Fruit fly (Drosophila melanogaster) whole organism, larva: ENCODE measurements around the gene CG32271.

ENCODE experiments used
- noc ChIP-seq: fragments of 200-800 bp; sonication (Bioruptor generic); optimal IDR thresholded peaks from 3 replicates; lab custom pipeline; 2019; ENCODE audit warnings: missing biosample characterization, mild to moderate bottlenecking, missing genetic modification characterization, moderate library complexity

The CG32271 gene

dm6 chr3L:3205349-3205748 is 2.4 kb upstream of the CG32271 start, which contains the start of gene CG32277:
Gene CG32277, minus strand, starts transcription at chr3L:3205449.
- TF ChIP-seq noc (tag; lab: Kevin White, UChicago), result no peak

dm6 chr3L:3204348-3204747 is 1.4 kb upstream of the CG32271 start, which contains the start of gene CG33159:
Gene CG33159, minus strand, starts transcription at chr3L:3204448.
- TF ChIP-seq noc (tag; lab: Kevin White, UChicago), result no peak

dm6 chr3L:3198447-3199402 is 4.2 kb downstream of the CG32271 start, which contains the start of the genes CG32276 and gry:
Gene CG32276, minus strand, starts transcription at chr3L:3199047.
Gene gry, plus strand, starts transcription at chr3L:3199090.
- peak; percentile 82 for TF ChIP-seq noc (tag; lab: Kevin White, UChicago)

DNA sequence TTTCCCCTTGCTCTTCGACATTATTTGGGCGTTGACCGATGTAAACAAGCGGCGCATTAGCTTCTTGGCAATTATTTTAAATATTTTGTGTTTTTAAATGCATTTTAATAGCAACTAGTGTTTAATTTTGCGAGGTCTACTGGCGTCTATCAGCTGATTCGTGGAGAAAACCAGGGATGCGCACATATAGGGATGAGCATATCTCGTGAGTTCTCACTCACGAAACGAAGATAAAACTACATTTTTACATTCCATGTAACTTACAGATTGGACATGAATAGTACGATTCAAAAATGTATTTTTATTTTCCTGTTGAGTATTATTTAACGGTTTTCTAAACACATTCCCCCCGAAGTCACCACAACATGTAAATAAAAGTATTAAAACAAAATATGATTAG is 5.5 kb downstream of the CG32271 start, which contains the start of gene CG14966:
CG14966 (minus strand) TSS at position 168 of the 400 bp plus-strand sequence.
- TF ChIP-seq noc (tag; lab: Kevin White, UChicago), result no peak

DNA sequence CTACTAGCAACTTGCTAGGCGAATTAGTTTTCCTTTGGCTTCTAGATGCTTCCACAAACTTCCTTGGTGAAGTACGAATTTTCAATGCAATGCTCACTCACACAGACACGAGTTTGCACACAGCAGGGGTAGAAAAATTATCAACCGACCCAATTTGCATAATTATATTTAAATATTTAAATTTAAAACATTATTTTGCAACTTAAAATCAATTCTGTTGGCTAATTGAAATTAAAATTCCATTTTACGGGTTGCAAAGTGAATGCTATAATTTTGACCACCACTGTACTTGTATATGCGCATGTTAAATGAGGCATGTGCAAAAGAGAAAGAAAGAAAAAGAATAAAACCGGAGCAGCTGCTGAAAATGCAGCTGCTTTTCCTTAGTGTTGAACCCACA is 8.9 kb downstream of the CG32271 start:
- peak; percentile 93 for TF ChIP-seq noc (tag; lab: Kevin White, UChicago)

DNA sequence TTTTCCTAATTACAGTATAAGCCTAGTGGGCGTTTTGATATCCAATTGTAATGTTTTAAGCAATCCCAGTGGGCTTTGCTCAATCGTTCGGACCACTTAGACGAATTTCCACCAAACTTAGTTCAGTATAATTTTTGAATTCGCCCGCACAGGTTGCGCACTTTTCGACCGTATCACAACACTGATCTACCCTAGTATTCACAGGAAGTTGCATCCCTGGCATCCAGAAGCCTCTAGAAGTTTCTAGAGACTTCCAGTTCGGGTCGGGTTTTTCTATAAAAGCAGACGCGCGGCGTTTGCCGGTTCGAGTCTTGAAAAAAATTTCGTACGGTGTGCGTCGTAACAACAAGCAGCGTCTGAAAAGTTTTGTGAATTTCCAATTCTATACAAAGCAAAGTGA is 10.1 kb downstream of the CG32271 start, which contains the start of gene Hsp83:
Hsp83 (plus strand) TSS at position 58 of the 400 bp plus-strand sequence.
- TF ChIP-seq noc (tag; lab: Kevin White, UChicago), result peak; percentile 87

dm6 chr3L:3192333-3192894 is 10.5 kb downstream of the CG32271 start, which contains the start of gene CG14965:
Gene CG14965, minus strand, starts transcription at chr3L:3192491.
- TF ChIP-seq noc (tag; lab: Kevin White, UChicago), result no peak

DNA sequence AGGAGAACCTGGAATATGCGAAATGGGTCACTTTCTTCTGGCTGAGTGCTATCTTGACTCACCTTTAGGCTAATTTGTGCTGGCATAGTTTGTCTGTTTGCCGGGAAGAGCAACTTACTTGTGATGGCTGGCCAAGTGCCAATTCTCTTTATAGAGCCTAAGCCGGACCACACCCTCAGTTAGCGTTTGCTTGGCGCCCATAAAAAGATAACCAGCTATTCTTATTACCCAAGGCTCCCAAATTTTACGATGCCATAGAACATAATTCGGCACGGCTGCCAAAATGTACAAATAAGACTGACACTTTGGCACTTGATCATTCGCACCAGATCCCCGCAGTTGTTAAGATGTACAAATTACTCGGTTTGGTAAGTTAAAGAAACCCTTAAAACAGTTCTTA is 13.3 kb downstream of the CG32271 start, which contains the start of the genes CG42525 and CG14958:
CG42525 (minus strand) TSS at position 101 of the 400 bp plus-strand sequence.
CG14958 (plus strand) TSS at position 332 of the 400 bp plus-strand sequence.
- TF ChIP-seq noc (tag; lab: Kevin White, UChicago), result no peak

- peak; percentile 39 for TF ChIP-seq noc (tag; lab: Kevin White, UChicago)
Measured at dm6 chr3L:3187263-3187662, 15.7 kb downstream of the CG32271 start, which contains the start of gene CG14957. Gene CG14957, plus strand, starts transcription at chr3L:3187563.

DNA sequence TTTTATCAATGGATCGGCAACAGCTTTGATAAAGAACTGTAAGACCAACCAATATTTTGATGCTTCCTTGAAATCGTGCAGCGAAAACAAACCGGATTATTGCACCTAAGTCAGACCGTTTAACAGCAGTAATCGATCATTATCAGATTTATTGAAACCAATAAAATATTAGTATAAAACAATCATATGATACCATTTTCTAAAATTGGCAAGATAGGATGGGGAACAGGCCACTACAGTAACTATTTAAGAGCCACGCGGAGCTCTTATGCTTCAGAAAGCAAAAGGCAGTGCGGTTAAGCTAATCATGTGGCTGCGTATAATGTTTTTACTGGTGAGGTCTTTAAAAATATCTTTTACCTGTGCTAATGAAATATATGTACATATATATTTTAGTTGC is 16.6 kb downstream of the CG32271 start, which contains the start of gene CG32284:
CG32284 (plus strand) TSS at position 301 of the 400 bp plus-strand sequence.
- no peak for TF ChIP-seq noc (tag; lab: Kevin White, UChicago)

DNA sequence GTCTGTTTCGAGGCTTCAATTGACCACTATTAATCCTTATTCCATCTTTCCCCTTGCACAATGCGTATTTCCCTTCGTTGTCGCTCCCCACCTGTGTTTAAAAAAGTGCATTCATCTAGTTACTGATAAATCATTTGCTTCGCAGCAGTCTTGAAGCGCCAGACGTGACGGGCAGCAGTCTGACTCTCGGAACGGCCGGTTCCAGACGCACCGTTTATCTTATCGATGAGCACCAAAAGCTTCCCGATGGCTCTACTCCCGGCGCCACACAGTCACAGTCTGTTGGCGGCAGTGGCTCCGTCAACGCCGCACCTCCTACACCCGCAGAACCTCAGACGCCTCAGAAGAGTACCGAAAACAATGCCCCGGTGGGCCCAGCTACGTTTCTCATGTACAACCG is 18.9 kb downstream of the CG32271 start, which contains the start of gene CG42494:
CG42494 (plus strand) TSS at position 301 of the 400 bp plus-strand sequence.
- no peak for TF ChIP-seq noc (tag; lab: Kevin White, UChicago)

DNA sequence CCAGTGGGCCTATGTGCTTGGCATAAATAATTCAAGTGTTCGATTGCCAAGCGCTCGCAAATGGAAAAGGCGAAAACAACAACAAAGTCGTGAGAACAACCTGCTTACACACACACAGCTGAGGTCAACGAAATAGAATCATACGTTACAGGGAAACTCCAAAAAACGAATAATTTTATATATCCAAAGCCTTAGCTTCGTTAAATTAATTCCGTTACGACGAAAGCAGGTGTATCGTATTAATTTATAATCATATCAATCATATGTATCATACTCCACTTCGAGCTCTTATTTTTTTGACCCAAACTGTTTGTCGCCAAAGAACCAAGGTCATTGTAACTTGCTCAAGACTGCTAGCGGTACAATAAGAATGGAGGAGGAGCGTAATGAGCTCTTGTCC is 23.5 kb downstream of the CG32271 start:
- TF ChIP-seq noc (tag; lab: Kevin White, UChicago), result peak; percentile 84

dm6 chr3L:3178530-3179096 is 24.3 kb downstream of the CG32271 start, which contains the start of the genes MnM and Girdin:
Gene MnM, minus strand, starts transcription at chr3L:3178580.
Gene Girdin, plus strand, starts transcription at chr3L:3178930.
- no peak for TF ChIP-seq noc (tag; lab: Kevin White, UChicago)

- TF ChIP-seq noc (tag; lab: Kevin White, UChicago), result no peak
Measured at dm6 chr3L:3177872-3178271, 25.1 kb downstream of the CG32271 start.

DNA sequence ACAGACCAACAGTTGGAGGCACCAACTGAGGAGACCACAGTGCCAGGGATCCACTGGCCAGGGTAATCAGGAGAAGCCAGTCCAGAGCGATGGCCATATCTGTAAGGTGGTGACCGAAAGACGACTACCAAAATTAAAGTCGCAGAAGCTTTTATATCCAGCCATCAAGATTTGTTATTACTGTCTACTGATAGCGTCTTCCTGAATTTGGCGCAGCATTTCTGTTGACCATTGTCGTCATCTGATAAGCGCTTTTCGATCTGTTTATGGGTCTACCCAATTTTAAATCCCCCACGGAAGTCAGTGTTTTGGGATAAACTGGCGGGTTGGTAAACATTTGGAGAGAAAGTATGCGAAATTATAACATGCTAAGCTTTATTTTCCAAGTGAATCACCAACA is 30.5 kb downstream of the CG32271 start, which contains the start of gene CG14963:
CG14963 (minus strand) TSS at position 101 of the 400 bp plus-strand sequence.
- no peak for TF ChIP-seq noc (tag; lab: Kevin White, UChicago)
